Fruit fly (Drosophila melanogaster) whole organism, embryonic: Measurements from ENCODE around the gene wg.

ENCODE experiments used
- Bgb ChIP-seq: fragments of 200-800 bp; sonication (Bioruptor generic); IDR thresholded peaks from 2 replicates; pipeline ENCODE4 v1.3.6; 2022; ENCODE audit warnings: missing biosample characterization, missing genetic modification characterization; ENCODE audit not compliant: partially characterized antibody
- CG10431 ChIP-seq: fragments of 200-800 bp; sonication (Bioruptor generic); optimal IDR thresholded peaks from 3 replicates; lab custom pipeline; 2018; ENCODE audit warnings: missing biosample characterization, mild to moderate bottlenecking, missing genetic modification characterization
- CG10565 ChIP-seq: fragments of 200-800 bp; sonication (Bioruptor generic); optimal IDR thresholded peaks from 3 replicates; lab custom pipeline; 2016; ENCODE audit warnings: missing biosample characterization, mild to moderate bottlenecking, missing genetic modification characterization
- CG12391 ChIP-seq: fragments of 200-800 bp; sonication (Bioruptor generic); optimal IDR thresholded peaks from 3 replicates; lab custom pipeline; 2018; ENCODE audit warnings: missing biosample characterization, mild to moderate bottlenecking, missing genetic modification characterization, moderate library complexity
- CG13287 ChIP-seq: fragments of 200-800 bp; sonication (Bioruptor generic); IDR thresholded peaks from 2 replicates; pipeline ENCODE4 v1.3.6; 2022; ENCODE audit warnings: missing biosample characterization, missing genetic modification characterization; ENCODE audit not compliant: partially characterized antibody
- CG14014 ChIP-seq: fragments of 200-800 bp; sonication (Bioruptor generic); IDR thresholded peaks from 2 replicates; pipeline ENCODE4 v1.3.6; 2022; ENCODE audit warnings: missing biosample characterization, missing genetic modification characterization
- CG14860 ChIP-seq: fragments of 200-800 bp; sonication (Bioruptor generic); IDR thresholded peaks from 3 replicates; pipeline ENCODE4 v1.3.6; 2022; ENCODE audit warnings: missing biosample characterization, missing genetic modification characterization; ENCODE audit not compliant: partially characterized antibody
- CG17385 ChIP-seq: fragments of 200-800 bp; sonication (Bioruptor generic); optimal IDR thresholded peaks from 3 replicates; lab custom pipeline; 2018; ENCODE audit warnings: missing biosample characterization, mild to moderate bottlenecking, missing genetic modification characterization
- CG2199 ChIP-seq: fragments of 200-800 bp; sonication (Bioruptor generic); IDR thresholded peaks from 3 replicates; pipeline ENCODE4 v1.3.6; 2022; ENCODE audit warnings: missing biosample characterization, missing genetic modification characterization
- CG31224 ChIP-seq: fragments of 200-800 bp; sonication (Bioruptor generic); IDR thresholded peaks from 2 replicates; pipeline ENCODE4 v1.3.6; 2022; ENCODE audit warnings: missing biosample characterization, missing genetic modification characterization
- CG3281 ChIP-seq: fragments of 200-800 bp; sonication (Bioruptor generic); optimal IDR thresholded peaks from 3 replicates; lab custom pipeline; 2017; ENCODE audit warnings: missing biosample characterization, mild to moderate bottlenecking, missing genetic modification characterization
- CG33213 ChIP-seq: fragments of 200-800 bp; sonication (Bioruptor generic); optimal IDR thresholded peaks from 3 replicates; lab custom pipeline; 2016; ENCODE audit warnings: missing biosample characterization, missing genetic modification characterization
- CG42726 ChIP-seq: fragments of 200-800 bp; sonication (Bioruptor generic); IDR thresholded peaks from 2 replicates; pipeline ENCODE4 v1.3.6; 2022; ENCODE audit warnings: missing biosample characterization, missing genetic modification characterization; ENCODE audit not compliant: partially characterized antibody
- CG4360 ChIP-seq: fragments of 200-800 bp; sonication (Bioruptor generic); IDR thresholded peaks from 2 replicates; pipeline ENCODE4 v1.3.6; 2022; ENCODE audit warnings: missing biosample characterization, missing genetic modification characterization
- CG4730 ChIP-seq: fragments of 200-800 bp; sonication (Bioruptor generic); IDR thresholded peaks from 2 replicates; pipeline ENCODE4 v1.3.6; 2022; ENCODE audit warnings: missing biosample characterization, missing genetic modification characterization
- CG7357 ChIP-seq: fragments of 200-800 bp; sonication (Bioruptor generic); IDR thresholded peaks from 3 replicates; pipeline ENCODE4 v1.3.6; 2022; ENCODE audit warnings: missing biosample characterization, missing genetic modification characterization
- CG7839 ChIP-seq: fragments of 200-800 bp; sonication (Bioruptor generic); optimal IDR thresholded peaks from 3 replicates; lab custom pipeline; 2018; ENCODE audit warnings: missing biosample characterization, mild to moderate bottlenecking, missing genetic modification characterization, moderate library complexity
- CG8388 ChIP-seq: fragments of 200-800 bp; sonication (Bioruptor generic); optimal IDR thresholded peaks from 2 replicates; lab custom pipeline; 2019; ENCODE audit warnings: missing biosample characterization, mild to moderate bottlenecking, missing genetic modification characterization, moderate library complexity
- Deaf1 ChIP-seq: fragments of 200-800 bp; optimal IDR thresholded peaks from 3 replicates; lab custom pipeline; 2019; ENCODE audit warnings: missing biosample characterization, mild to moderate bottlenecking, missing genetic modification characterization, moderate library complexity
- Dp ChIP-seq: fragments of 200-800 bp; sonication (Bioruptor generic); optimal IDR thresholded peaks from 2 replicates; lab custom pipeline; 2018; ENCODE audit warnings: missing biosample characterization, mild to moderate bottlenecking, missing genetic modification characterization, moderate library complexity
- Ets97D ChIP-seq: fragments of 200-800 bp; sonication (Bioruptor generic); optimal IDR thresholded peaks from 3 replicates; lab custom pipeline; 2016; ENCODE audit warnings: missing biosample characterization, missing genetic modification characterization
- Hand ChIP-seq: fragments of 200-800 bp; sonication (Bioruptor generic); optimal IDR thresholded peaks from 2 replicates; lab custom pipeline; 2017; ENCODE audit warnings: mild to moderate bottlenecking, missing biosample characterization, missing genetic modification reagents, missing genetic modification characterization
- Med ChIP-seq: fragments of 200-800 bp; sonication (Bioruptor generic); peaks from one replicate; lab custom pipeline; 2016; ENCODE audit warnings: missing biosample characterization, missing genetic modification characterization, mild to moderate bottlenecking, inconsistent platforms, moderate library complexity
- Meics ChIP-seq: fragments of 200-800 bp; sonication (Bioruptor generic); optimal IDR thresholded peaks from 2 replicates; lab custom pipeline; 2017; ENCODE audit warnings: missing biosample characterization, mild to moderate bottlenecking, missing genetic modification characterization
- Poxn ChIP-seq: fragments of 200-800 bp; sonication (Bioruptor generic); IDR thresholded peaks from 2 replicates; pipeline ENCODE4 v1.3.6; 2022; ENCODE audit warnings: missing biosample characterization, missing genetic modification characterization
- Ptx1 ChIP-seq: fragments of 200-800 bp; sonication (Bioruptor generic); IDR thresholded peaks from 2 replicates; pipeline ENCODE4 v1.3.6; 2022; ENCODE audit warnings: missing biosample characterization, missing genetic modification characterization
- Spps ChIP-seq: fragments of 200-800 bp; sonication (Bioruptor generic); optimal IDR thresholded peaks from 2 replicates; lab custom pipeline; 2018; ENCODE audit warnings: missing biosample characterization, mild to moderate bottlenecking, missing genetic modification characterization
- TFAM ChIP-seq: fragments of 200-800 bp; sonication (Bioruptor generic); optimal IDR thresholded peaks from 2 replicates; lab custom pipeline; 2017; ENCODE audit warnings: missing biosample characterization, missing genetic modification characterization, inconsistent platforms
- Tbp ChIP-seq: fragments of >200 bp; optimal IDR thresholded peaks from 2 replicates; lab custom pipeline; 2018; ENCODE audit warnings: missing biosample characterization, missing genetic modification characterization
- Usf ChIP-seq: fragments of 200-800 bp; sonication (Bioruptor generic); optimal IDR thresholded peaks from 2 replicates; lab custom pipeline; 2017; ENCODE audit warnings: missing genotype, missing biosample characterization, missing genetic modification characterization
- abd-A ChIP-seq: fragments of 200-800 bp; sonication (Bioruptor generic); optimal IDR thresholded peaks from 3 replicates; lab custom pipeline; 2019; ENCODE audit warnings: missing biosample characterization, mild to moderate bottlenecking, missing genetic modification characterization, moderate library complexity
- az2 ChIP-seq: fragments of 200-800 bp; sonication (Bioruptor generic); optimal IDR thresholded peaks from 3 replicates; lab custom pipeline; 2016; ENCODE audit warnings: missing biosample characterization, missing genetic modification characterization
- bbx ChIP-seq: fragments of 200-800 bp; sonication (Bioruptor generic); IDR thresholded peaks from 2 replicates; pipeline ENCODE4 v1.3.6; 2022; ENCODE audit warnings: missing biosample characterization, missing genetic modification characterization; ENCODE audit not compliant: partially characterized antibody
- chinmo ChIP-seq: fragments of 200-800 bp; sonication (Bioruptor generic); IDR thresholded peaks from 4 replicates; pipeline ENCODE4 v1.3.6; 2022; ENCODE audit warnings: missing biosample characterization, missing genetic modification characterization; ENCODE audit not compliant: partially characterized antibody
- da ChIP-seq: fragments of 200-800 bp; sonication (Bioruptor generic); optimal IDR thresholded peaks from 2 replicates; lab custom pipeline; 2016; ENCODE audit warnings: missing biosample characterization, missing genetic modification characterization
- dmrt11E ChIP-seq: fragments of 200-800 bp; sonication (Bioruptor generic); optimal IDR thresholded peaks from 3 replicates; lab custom pipeline; 2018; ENCODE audit warnings: missing biosample characterization, mild to moderate bottlenecking, missing genetic modification characterization, moderate library complexity
- dpn ChIP-seq, 2 experiments: fragments of 200-800 bp; sonication (Bioruptor generic); optimal IDR thresholded peaks; 3 replicates each; lab custom pipeline; 2016; ENCODE audit warnings: missing biosample characterization in 2 of 2, missing genetic modification characterization in 2 of 2
- dysf ChIP-seq: fragments of 200-800 bp; sonication (Bioruptor generic); IDR thresholded peaks from 3 replicates; pipeline ENCODE4 v1.3.6; 2022; ENCODE audit warnings: missing biosample characterization, missing genetic modification characterization
- gem ChIP-seq: fragments of 200-800 bp; sonication (Bioruptor generic); optimal IDR thresholded peaks from 2 replicates; lab custom pipeline; 2019; ENCODE audit warnings: missing biosample characterization, mild to moderate bottlenecking, missing genetic modification characterization, moderate library complexity
- lab ChIP-seq: fragments of 200-800 bp; sonication (Bioruptor generic); optimal IDR thresholded peaks from 3 replicates; lab custom pipeline; 2017; ENCODE audit warnings: missing biosample characterization, missing genetic modification characterization, mild to moderate bottlenecking, moderate library complexity, missing genetic modification reagents
- lilli ChIP-seq: fragments of 200-800 bp; sonication (Bioruptor generic); optimal IDR thresholded peaks from 3 replicates; lab custom pipeline; 2016; ENCODE audit warnings: missing biosample characterization, missing genetic modification characterization
- mam ChIP-seq: fragments of 200-800 bp; sonication (Bioruptor generic); optimal IDR thresholded peaks from 3 replicates; lab custom pipeline; 2016; ENCODE audit warnings: missing biosample characterization, missing genetic modification characterization
- nmo ChIP-seq: fragments of 200-800 bp; sonication (Bioruptor generic); optimal IDR thresholded peaks from 2 replicates; lab custom pipeline; 2018; ENCODE audit warnings: missing biosample characterization, mild to moderate bottlenecking, missing genetic modification characterization, moderate library complexity
- pb ChIP-seq: fragments of 200-800 bp; sonication (Bioruptor generic); optimal IDR thresholded peaks from 3 replicates; lab custom pipeline; 2016; ENCODE audit warnings: missing biosample characterization, missing genetic modification characterization
- pzg ChIP-seq: fragments of 200-800 bp; sonication (Bioruptor generic); optimal IDR thresholded peaks from 3 replicates; lab custom pipeline; 2018; ENCODE audit warnings: missing biosample characterization, mild to moderate bottlenecking, missing genetic modification characterization, moderate library complexity
- ranshi ChIP-seq: fragments of 200-800 bp; sonication (Bioruptor generic); IDR thresholded peaks from 2 replicates; pipeline ENCODE4 v1.3.6; 2022; ENCODE audit warnings: missing biosample characterization, missing genetic modification characterization
- slp2 ChIP-seq: fragments of 200-800 bp; sonication (Bioruptor generic); optimal IDR thresholded peaks from 2 replicates; lab custom pipeline; 2016; ENCODE audit warnings: missing biosample characterization, missing genetic modification characterization
- tin ChIP-seq: fragments of 200-800 bp; sonication (Bioruptor generic); optimal IDR thresholded peaks from 3 replicates; lab custom pipeline; 2016; ENCODE audit warnings: missing biosample characterization, missing genetic modification characterization
- tio ChIP-seq: fragments of 200-800 bp; sonication (Bioruptor generic); optimal IDR thresholded peaks from 2 replicates; lab custom pipeline; 2017; ENCODE audit warnings: missing biosample characterization, missing genetic modification characterization, inconsistent platforms
- unc-4 ChIP-seq: fragments of 200-800 bp; sonication (Bioruptor generic); IDR thresholded peaks from 2 replicates; pipeline ENCODE4 v1.3.6; 2022; ENCODE audit warnings: missing biosample characterization, missing genetic modification characterization; ENCODE audit not compliant: partially characterized antibody
- zf30C ChIP-seq: fragments of 200-800 bp; sonication (Bioruptor generic); optimal IDR thresholded peaks from 3 replicates; lab custom pipeline; 2018; ENCODE audit warnings: missing biosample characterization, mild to moderate bottlenecking, missing genetic modification characterization

wg gene

dm6 chr2L:7277562-7278255 is 29.2 kb upstream of the wg start (continued):
- TF ChIP-seq CG8388 (GFP tag; lab: Kevin White, UChicago) (no peak), az2 (peak; percentile 3), Dp (GFP tag; lab: Kevin White, UChicago) (no peak), Hand (GFP tag; lab: Kevin White, UChicago) (no peak), lilli (GFP tag; lab: Kevin White, UChicago) (no peak), CG14014 (no peak), da (GFP tag; lab: Kevin White, UChicago) (no peak), Usf (GFP tag; lab: Kevin White, UChicago) (no peak), slp2 (GFP tag; lab: Kevin White, UChicago) (no peak), Med (GFP tag; lab: Kevin White, UChicago) (peak; percentile 16), abd-A (tag; lab: Kevin White, UChicago) (no peak), CG4360 (GFP tag; lab: Robert Waterston, UW) (no peak; the same call in 1 of the 2 replicates), Ets97D (GFP tag; lab: Kevin White, UChicago) (no peak), CG3281 (GFP tag; lab: Kevin White, UChicago) (no peak), dmrt11E (tag; lab: Kevin White, UChicago) (peak; percentile 48), Bgb (no peak), Meics (GFP tag; lab: Kevin White, UChicago) (no peak), Tbp (GFP tag; lab: Kevin White, UChicago) (no peak), pb (GFP tag; lab: Kevin White, UChicago) (no peak), CG2199 (no peak), CG17385 (GFP tag; lab: Kevin White, UChicago) (no peak), bbx (GFP tag; lab: Robert Waterston, UW) (no peak), zf30C (peak; percentile 79), chinmo (GFP tag; lab: Robert Waterston, UW) (no peak), CG10565 (GFP tag; lab: Kevin White, UChicago) (no peak), pzg (no peak), TFAM (GFP tag; lab: Kevin White, UChicago) (no peak), CG12391 (tag; lab: Kevin White, UChicago) (no peak), CG14860 (GFP tag; lab: Robert Waterston, UW) (no peak), mam (GFP tag; lab: Kevin White, UChicago) (no peak), Deaf1 (no peak), Poxn (no peak), gem (tag; lab: Kevin White, UChicago) (peak; percentile 35), CG42726 (GFP tag; lab: Robert Waterston, UW) (no peak), dpn (GFP tag; optimal IDR thresholded peaks at IDR 0.05; lab: Kevin White, UChicago) (no peak), ranshi (GFP tag; lab: Robert Waterston, UW) (no peak), CG7357 (GFP tag; lab: Robert Waterston, UW) (no peak), lab (GFP tag; lab: Kevin White, UChicago) (no peak), CG10431 (GFP tag; lab: Kevin White, UChicago) (no peak)

dm6 chr2L:7281430-7281829 is 25.5 kb upstream of the wg start:
- peak; percentile 70 for TF ChIP-seq CG4730 (GFP tag; lab: Robert Waterston, UW)
- peak; percentile 32 for TF ChIP-seq tio (GFP tag; lab: Kevin White, UChicago)
- no peak for TF ChIP-seq Spps (tag; lab: Kevin White, UChicago)
- TF ChIP-seq dysf (GFP tag; lab: Robert Waterston, UW) = peak; percentile 73
- TF ChIP-seq CG7839 (tag; lab: Kevin White, UChicago) = peak; percentile 69
- TF ChIP-seq CG13287 (GFP tag; lab: Robert Waterston, UW) = peak; percentile 38; the same call in 1 of the 2 replicates
- no peak for TF ChIP-seq unc-4 (GFP tag; lab: Robert Waterston, UW)
- TF ChIP-seq Ptx1 (GFP tag; lab: Robert Waterston, UW) = peak; percentile 69
- peak; percentile 73 for TF ChIP-seq CG33213 (GFP tag; lab: Kevin White, UChicago)
- TF ChIP-seq CG31224 = peak; percentile 36
- peak; percentile 64 for TF ChIP-seq nmo (GFP tag; lab: Kevin White, UChicago)
- peak; percentile 57 for TF ChIP-seq tin (GFP tag; lab: Kevin White, UChicago)
